Worm (Caenorhabditis elegans) whole organism, midembryonic: Measurements from ENCODE around the gene mdt-20.

Source experiments
- T22C8.4 ChIP-seq: fragments of 200-800 bp; sonication (Bioruptor generic); IDR thresholded peaks from 2 replicates; pipeline ENCODE4 v1.3.6; 2022; ENCODE audit warnings: missing genetic modification characterization, missing compliant biosample characterization
- cog-1 ChIP-seq: sonication (generic microtip); optimal IDR thresholded peaks from 2 replicates; lab custom pipeline; 2016; ENCODE audit warnings: missing genetic modification characterization, missing compliant biosample characterization
- flt-1 ChIP-seq: fragments of 200-800 bp; sonication (Bioruptor generic); IDR thresholded peaks from 2 replicates; pipeline ENCODE4 v1.3.6; 2022; ENCODE audit warnings: missing genetic modification characterization, missing compliant biosample characterization
- klf-2 ChIP-seq: fragments of 200-800 bp; sonication (Bioruptor generic); conservative IDR thresholded peaks from 2 replicates; pipeline ENCODE4 v1.3.6; 2022; ENCODE audit warnings: missing genetic modification reagents, missing genetic modification characterization, missing compliant biosample characterization
- med-1 ChIP-seq: sonication (generic microtip); optimal IDR thresholded peaks from 2 replicates; lab custom pipeline; 2017; ENCODE audit warnings: missing genetic modification characterization, mild to moderate bottlenecking, missing compliant biosample characterization, antibody characterized with exemption, missing genetic modification reagents; ENCODE audit not compliant: insufficient read depth
- ref-1 ChIP-seq: fragments of 200-800 bp; sonication (Bioruptor generic); conservative IDR thresholded peaks from 2 replicates; pipeline ENCODE4 v1.3.6; 2022; ENCODE audit warnings: missing genetic modification reagents, missing genetic modification characterization, missing compliant biosample characterization
- tab-1 ChIP-seq: fragments of 200-800 bp; sonication (Bioruptor generic); IDR thresholded peaks from 2 replicates; pipeline ENCODE4 v1.3.6; 2022; ENCODE audit warnings: missing genetic modification characterization, missing compliant biosample characterization
- ztf-23 ChIP-seq: fragments of 200-800 bp; sonication (Bioruptor generic); IDR thresholded peaks from 2 replicates; pipeline ENCODE4 v1.3.6; 2022; ENCODE audit warnings: missing genetic modification reagents, missing genetic modification characterization, missing compliant biosample characterization
- ztf-29 ChIP-seq: fragments of 200-800 bp; sonication (Bioruptor generic); IDR thresholded peaks from 2 replicates; pipeline ENCODE4 v1.3.6; 2022; ENCODE audit warnings: missing genetic modification reagents, missing genetic modification characterization, missing compliant biosample characterization

DNA sequence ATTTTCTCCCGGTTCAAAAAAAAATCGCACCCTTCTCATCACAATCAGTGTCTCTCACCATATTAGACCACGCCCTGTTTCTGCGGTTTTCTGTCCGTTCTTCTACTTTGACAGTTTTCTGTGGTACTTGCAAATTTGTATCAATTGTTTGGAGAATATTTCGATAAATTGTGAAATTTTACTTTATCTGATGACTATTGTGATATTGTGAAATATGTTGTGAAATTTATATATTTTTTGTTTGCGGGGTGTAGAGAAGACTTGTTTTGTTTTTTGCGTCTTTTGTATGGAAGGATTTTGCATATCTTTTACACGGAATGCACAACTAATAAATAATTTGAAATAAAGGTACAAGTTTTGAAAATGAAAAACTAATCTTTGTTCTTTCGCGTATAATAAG is 20.2 kb upstream of the mdt-20 start:
- TF ChIP-seq klf-2 (GFP tag; lab: Robert Waterston, UW) (no peak), ztf-23 (GFP tag; lab: Robert Waterston, UW) (no peak), flt-1 (GFP tag; lab: Robert Waterston, UW) (no peak), ref-1 (no peak), ztf-29 (GFP tag; lab: Robert Waterston, UW) (no peak), T22C8.4 (GFP tag; lab: Robert Waterston, UW) (no peak), cog-1 (tag; lab: Kevin White, UChicago) (no peak), med-1 (GFP tag; lab: Kevin White, UChicago) (no peak), tab-1 (GFP tag; lab: Robert Waterston, UW) (no peak)
